Worm (Caenorhabditis elegans) whole organism, midembryonic: ENCODE data around the gene C16C8.11.

Experiments
- T22C8.4 ChIP-seq: fragments of 200-800 bp; sonication (Bioruptor generic); IDR thresholded peaks from 2 replicates; pipeline ENCODE4 v1.3.6; 2022; ENCODE audit warnings: missing genetic modification characterization, missing compliant biosample characterization
- cog-1 ChIP-seq: sonication (generic microtip); optimal IDR thresholded peaks from 2 replicates; lab custom pipeline; 2016; ENCODE audit warnings: missing genetic modification characterization, missing compliant biosample characterization
- flt-1 ChIP-seq: fragments of 200-800 bp; sonication (Bioruptor generic); IDR thresholded peaks from 2 replicates; pipeline ENCODE4 v1.3.6; 2022; ENCODE audit warnings: missing genetic modification characterization, missing compliant biosample characterization
- klf-2 ChIP-seq: fragments of 200-800 bp; sonication (Bioruptor generic); conservative IDR thresholded peaks from 2 replicates; pipeline ENCODE4 v1.3.6; 2022; ENCODE audit warnings: missing genetic modification reagents, missing genetic modification characterization, missing compliant biosample characterization
- med-1 ChIP-seq: sonication (generic microtip); optimal IDR thresholded peaks from 2 replicates; lab custom pipeline; 2017; ENCODE audit warnings: missing genetic modification characterization, mild to moderate bottlenecking, missing compliant biosample characterization, antibody characterized with exemption, missing genetic modification reagents; ENCODE audit not compliant: insufficient read depth
- ref-1 ChIP-seq: fragments of 200-800 bp; sonication (Bioruptor generic); conservative IDR thresholded peaks from 2 replicates; pipeline ENCODE4 v1.3.6; 2022; ENCODE audit warnings: missing genetic modification reagents, missing genetic modification characterization, missing compliant biosample characterization
- tab-1 ChIP-seq: fragments of 200-800 bp; sonication (Bioruptor generic); IDR thresholded peaks from 2 replicates; pipeline ENCODE4 v1.3.6; 2022; ENCODE audit warnings: missing genetic modification characterization, missing compliant biosample characterization
- ztf-23 ChIP-seq: fragments of 200-800 bp; sonication (Bioruptor generic); IDR thresholded peaks from 2 replicates; pipeline ENCODE4 v1.3.6; 2022; ENCODE audit warnings: missing genetic modification reagents, missing genetic modification characterization, missing compliant biosample characterization
- ztf-29 ChIP-seq: fragments of 200-800 bp; sonication (Bioruptor generic); IDR thresholded peaks from 2 replicates; pipeline ENCODE4 v1.3.6; 2022; ENCODE audit warnings: missing genetic modification reagents, missing genetic modification characterization, missing compliant biosample characterization

DNA sequence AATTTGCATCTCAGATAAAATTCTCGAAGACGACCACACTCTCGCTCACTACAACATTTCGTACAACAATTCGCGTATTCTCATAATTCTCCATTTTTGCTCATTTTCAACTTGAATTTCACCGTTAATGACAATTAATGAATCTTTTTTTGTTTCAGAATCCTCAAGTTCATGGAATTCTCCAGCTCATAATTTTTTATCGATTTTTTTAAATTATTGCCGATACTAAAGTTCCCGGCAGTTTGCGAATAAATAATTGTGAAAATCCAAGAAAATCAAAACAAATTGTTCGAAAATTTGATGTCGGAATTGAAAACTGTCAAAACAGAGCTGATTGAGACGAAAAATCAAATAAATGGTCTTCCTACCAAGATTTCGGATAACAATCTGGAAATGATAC is 5.6 kb upstream of the C16C8.11 start, which contains the start of gene C16C8.21:
- TF ChIP-seq ztf-23 (GFP tag; lab: Robert Waterston, UW) (no peak), ref-1 (GFP tag; lab: Robert Waterston, UW) (no peak), klf-2 (no peak), flt-1 (GFP tag; lab: Robert Waterston, UW) (no peak), med-1 (GFP tag; lab: Kevin White, UChicago) (no peak), cog-1 (tag; lab: Kevin White, UChicago) (no peak), ztf-29 (GFP tag; lab: Robert Waterston, UW) (no peak), tab-1 (GFP tag; lab: Robert Waterston, UW) (no peak), T22C8.4 (GFP tag; lab: Robert Waterston, UW) (no peak)
